Fruit fly (Drosophila melanogaster) whole organism: Measurements from ENCODE around the gene CG12316.

Source experiments
- CG8478 ChIP-seq: fragments of >200 bp; optimal IDR thresholded peaks from 2 replicates; lab custom pipeline; 2018; ENCODE audit warnings: inconsistent platforms
- Dll ChIP-seq: fragments of >200 bp; optimal IDR thresholded peaks from 2 replicates; lab custom pipeline; 2017
- EcR ChIP-seq, 2 experiments: fragments of >200 bp; optimal IDR thresholded peaks; 2 replicates each; lab custom pipeline; 2017; ENCODE audit warnings: missing biosample characterization in 2 of 2, missing genetic modification characterization in 2 of 2, missing genetic modification reagents in 2 of 2
- pan ChIP-seq: fragments of >200 bp; optimal IDR thresholded peaks from 2 replicates; lab custom pipeline; 2017
- psq ChIP-seq: fragments of >200 bp; optimal IDR thresholded peaks from 2 replicates; lab custom pipeline; 2017
- usp ChIP-seq: fragments of >200 bp; optimal IDR thresholded peaks from 2 replicates; lab custom pipeline; 2017; ENCODE audit warnings: missing biosample characterization, missing genetic modification characterization, mixed read lengths

CG12316 gene

dm6 chr3L:15162988-15163387 is 26.3 kb upstream of the CG12316 start:
- TF ChIP-seq pan (lab: Kevin White, UChicago) (no peak), EcR (GFP tag; optimal IDR thresholded peaks at IDR 0.05; lab: Kevin White, UChicago) (no peak), psq (lab: Kevin White, UChicago) (no peak), CG8478 (lab: Kevin White, UChicago) (no peak), usp (GFP tag; lab: Kevin White, UChicago) (no peak), Dll (no peak)

dm6 chr3L:15162005-15162404 is 25.3 kb upstream of the CG12316 start:
- no peak for TF ChIP-seq CG8478 (lab: Kevin White, UChicago)
- no peak for TF ChIP-seq psq (lab: Kevin White, UChicago)
- no peak for TF ChIP-seq EcR (GFP tag; optimal IDR thresholded peaks at IDR 0.05; lab: Kevin White, UChicago)

dm6 chr3L:15161549-15161948 is 24.8 kb upstream of the CG12316 start, which contains the start of gene CG6878:
CG6878 (plus strand) TSS chr3L:15161817.
- TF ChIP-seq pan (lab: Kevin White, UChicago) = no peak
- TF ChIP-seq EcR (GFP tag; optimal IDR thresholded peaks at IDR 0.05; lab: Kevin White, UChicago) = no peak
- no peak for TF ChIP-seq usp (GFP tag; lab: Kevin White, UChicago)
- no peak for TF ChIP-seq psq (lab: Kevin White, UChicago)
- no peak for TF ChIP-seq CG8478 (lab: Kevin White, UChicago)
- TF ChIP-seq Dll = no peak

dm6 chr3L:15158330-15159114 is 21.8 kb upstream of the CG12316 start, which contains the start of the genes Msh6 and Prp31:
Msh6 (minus strand) TSS chr3L:15158562.
Prp31 (plus strand) TSS chr3L:15159100.
- no peak for TF ChIP-seq usp (GFP tag; lab: Kevin White, UChicago)
- no peak for TF ChIP-seq Dll
- TF ChIP-seq pan (lab: Kevin White, UChicago) = no peak
- no peak for TF ChIP-seq EcR (GFP tag; optimal IDR thresholded peaks at IDR 0.05; lab: Kevin White, UChicago)
- no peak for TF ChIP-seq CG8478 (lab: Kevin White, UChicago)

dm6 chr3L:15150028-15150427 is 13.3 kb upstream of the CG12316 start:
- TF ChIP-seq CG8478 (lab: Kevin White, UChicago) (no peak), Dll (no peak), EcR (GFP tag; optimal IDR thresholded peaks at IDR 0.05; lab: Kevin White, UChicago) (no peak), pan (lab: Kevin White, UChicago) (no peak), psq (lab: Kevin White, UChicago) (no peak), usp (GFP tag; lab: Kevin White, UChicago) (no peak)

- TF ChIP-seq pan (lab: Kevin White, UChicago) (no peak), CG8478 (lab: Kevin White, UChicago) (no peak), EcR (GFP tag; optimal IDR thresholded peaks at IDR 0.05; lab: Kevin White, UChicago) (no peak), usp (GFP tag; lab: Kevin White, UChicago) (no peak), psq (lab: Kevin White, UChicago) (no peak), Dll (no peak)
These were observed 10.0 kb upstream of the CG12316 start, which contains the start of gene FucTA for dm6 chr3L:15146643-15147187. FucTA (plus strand) TSS chr3L:15147137.

- TF ChIP-seq CG8478 (lab: Kevin White, UChicago) (no peak), Dll (no peak), usp (GFP tag; lab: Kevin White, UChicago) (no peak), EcR (GFP tag; optimal IDR thresholded peaks at IDR 0.05; lab: Kevin White, UChicago) (no peak), psq (lab: Kevin White, UChicago) (no peak), pan (lab: Kevin White, UChicago) (no peak)
These were observed 7.2 kb upstream of the CG12316 start, which contains the start of the genes CG32147 and Pex3 for dm6 chr3L:15143638-15144600. CG32147 (minus strand) TSS chr3L:15144059. Pex3 (plus strand) TSS chr3L:15144355.

dm6 chr3L:15143108-15143507 is 6.4 kb upstream of the CG12316 start:
- no peak for TF ChIP-seq pan (lab: Kevin White, UChicago)
- no peak for TF ChIP-seq psq (lab: Kevin White, UChicago)
- TF ChIP-seq Dll = no peak
- TF ChIP-seq EcR (GFP tag; optimal IDR thresholded peaks at IDR 0.05; lab: Kevin White, UChicago) = no peak
- TF ChIP-seq CG8478 (lab: Kevin White, UChicago) = no peak
- TF ChIP-seq usp (GFP tag; lab: Kevin White, UChicago) = no peak

dm6 chr3L:15142004-15142890 is 5.5 kb upstream of the CG12316 start, which contains the start of gene Pdi:
Pdi (minus strand) TSS chr3L:15142840.
- TF ChIP-seq EcR (GFP tag; optimal IDR thresholded peaks at IDR 0.05; lab: Kevin White, UChicago) (peak in 1 of 2 experiments; percentile 12), psq (lab: Kevin White, UChicago) (no peak)
